Fruit fly (Drosophila melanogaster) whole organism, embryonic: ENCODE data around the gene CG46458.

ENCODE experiments used
- Asciz ChIP-seq: fragments of 200-800 bp; sonication (Bioruptor generic); optimal IDR thresholded peaks from 2 replicates; lab custom pipeline; 2017; ENCODE audit warnings: missing biosample characterization, mild to moderate bottlenecking, missing genetic modification characterization, missing genetic modification reagents
- Awh ChIP-seq: fragments of 200-800 bp; sonication (Bioruptor generic); IDR thresholded peaks from 2 replicates; pipeline ENCODE4, ENCODE4 v1.3.6; 2022; ENCODE audit warnings: missing biosample characterization, missing genetic modification characterization
- CG10274 ChIP-seq: fragments of 200-800 bp; sonication (Bioruptor generic); optimal IDR thresholded peaks from 3 replicates; lab custom pipeline; 2017; ENCODE audit warnings: missing biosample characterization, mild to moderate bottlenecking, missing genetic modification characterization
- CG10431 ChIP-seq: fragments of 200-800 bp; sonication (Bioruptor generic); optimal IDR thresholded peaks from 3 replicates; lab custom pipeline; 2018; ENCODE audit warnings: missing biosample characterization, mild to moderate bottlenecking, missing genetic modification characterization
- CG10979 ChIP-seq: fragments of 200-800 bp; sonication (Bioruptor generic); optimal IDR thresholded peaks from 2 replicates; lab custom pipeline; 2018; ENCODE audit warnings: missing biosample characterization, mild to moderate bottlenecking, missing genetic modification characterization, moderate library complexity
- CG11247 ChIP-seq: fragments of 200-800 bp; sonication (Bioruptor generic); IDR thresholded peaks from 2 replicates; pipeline ENCODE4 v1.3.6; 2022; ENCODE audit warnings: missing biosample characterization, missing genetic modification characterization
- CG11456 ChIP-seq: fragments of 200-800 bp; sonication (Bioruptor generic); IDR thresholded peaks from 3 replicates; pipeline ENCODE4 v1.3.6; 2022; ENCODE audit warnings: missing biosample characterization, missing genetic modification characterization
- CG11560 ChIP-seq: fragments of 200-800 bp; sonication (Bioruptor generic); IDR thresholded peaks from 3 replicates; pipeline ENCODE4 v1.3.6; 2022; ENCODE audit warnings: missing biosample characterization, missing genetic modification characterization
- CG12659 ChIP-seq: fragments of 200-800 bp; sonication (Bioruptor generic); optimal IDR thresholded peaks from 3 replicates; lab custom pipeline; 2017; ENCODE audit warnings: mild to moderate bottlenecking, missing biosample characterization, missing genetic modification reagents, missing genetic modification characterization
- CG13296 ChIP-seq: fragments of 200-800 bp; sonication (Bioruptor generic); optimal IDR thresholded peaks from 3 replicates; lab custom pipeline; 2018; ENCODE audit warnings: missing biosample characterization, mild to moderate bottlenecking, missing genetic modification characterization
- CG14860 ChIP-seq: fragments of 200-800 bp; sonication (Bioruptor generic); IDR thresholded peaks from 3 replicates; pipeline ENCODE4 v1.3.6; 2022; ENCODE audit warnings: missing biosample characterization, missing genetic modification characterization; ENCODE audit not compliant: partially characterized antibody
- CG17385 ChIP-seq: fragments of 200-800 bp; sonication (Bioruptor generic); optimal IDR thresholded peaks from 3 replicates; lab custom pipeline; 2018; ENCODE audit warnings: missing biosample characterization, mild to moderate bottlenecking, missing genetic modification characterization
- CG2875 ChIP-seq: fragments of 200-800 bp; sonication (Bioruptor generic); optimal IDR thresholded peaks from 2 replicates; lab custom pipeline; 2017; ENCODE audit warnings: missing biosample characterization, mild to moderate bottlenecking, missing genetic modification characterization, missing genetic modification reagents
- CG30403 ChIP-seq: fragments of 200-800 bp; sonication (Bioruptor generic); optimal IDR thresholded peaks from 3 replicates; lab custom pipeline; 2016; ENCODE audit warnings: missing biosample characterization, missing genetic modification characterization
- CG31388 ChIP-seq: fragments of 200-800 bp; sonication (Bioruptor generic); optimal IDR thresholded peaks from 2 replicates; lab custom pipeline; 2016; ENCODE audit warnings: missing biosample characterization, missing genetic modification characterization
- CG3407 ChIP-seq: fragments of 200-800 bp; sonication (Bioruptor generic); optimal IDR thresholded peaks from 2 replicates; lab custom pipeline; 2018; ENCODE audit warnings: missing biosample characterization, mild to moderate bottlenecking, missing genetic modification characterization
- CG42726 ChIP-seq: fragments of 200-800 bp; sonication (Bioruptor generic); IDR thresholded peaks from 2 replicates; pipeline ENCODE4 v1.3.6; 2022; ENCODE audit warnings: missing biosample characterization, missing genetic modification characterization; ENCODE audit not compliant: partially characterized antibody
- CG4854 ChIP-seq: fragments of 200-800 bp; sonication (Bioruptor generic); optimal IDR thresholded peaks from 2 replicates; lab custom pipeline; 2016; ENCODE audit warnings: missing biosample characterization, missing genetic modification characterization, inconsistent platforms
- CG7839 ChIP-seq: fragments of 200-800 bp; sonication (Bioruptor generic); optimal IDR thresholded peaks from 3 replicates; lab custom pipeline; 2018; ENCODE audit warnings: missing biosample characterization, mild to moderate bottlenecking, missing genetic modification characterization, moderate library complexity
- CG7928 ChIP-seq: fragments of 200-800 bp; sonication (Bioruptor generic); optimal IDR thresholded peaks from 2 replicates; lab custom pipeline; 2017; ENCODE audit warnings: missing biosample characterization, mild to moderate bottlenecking, missing genetic modification characterization
- CG8281 ChIP-seq: fragments of 200-800 bp; sonication (Bioruptor generic); optimal IDR thresholded peaks from 2 replicates; lab custom pipeline; 2018; ENCODE audit warnings: missing biosample characterization, mild to moderate bottlenecking, missing genetic modification characterization, moderate library complexity
- CHES-1-like ChIP-seq: fragments of 200-800 bp; sonication (Bioruptor generic); optimal IDR thresholded peaks from 2 replicates; lab custom pipeline; 2016; ENCODE audit warnings: missing biosample characterization, missing genetic modification characterization
- Dfd ChIP-seq, 2 experiments: fragments of >200 bp; optimal IDR thresholded peaks; 2 replicates each; lab custom pipeline; 2017; ENCODE audit warnings: missing biosample characterization in 2 of 2, missing genetic modification characterization in 2 of 2
- Ets97D ChIP-seq: fragments of 200-800 bp; sonication (Bioruptor generic); optimal IDR thresholded peaks from 3 replicates; lab custom pipeline; 2016; ENCODE audit warnings: missing biosample characterization, missing genetic modification characterization
- H15 ChIP-seq: fragments of 200-800 bp; sonication (Bioruptor generic); IDR thresholded peaks from 3 replicates; pipeline ENCODE4 v1.3.6; 2022; ENCODE audit warnings: missing biosample characterization, missing genetic modification characterization
- MBD-R2 ChIP-seq: fragments of 200-800 bp; sonication (Bioruptor generic); IDR thresholded peaks from 2 replicates; pipeline ENCODE4 v1.3.6; 2022; ENCODE audit warnings: missing biosample characterization, missing genetic modification characterization
- Nf-YC ChIP-seq: fragments of 200-800 bp; optimal IDR thresholded peaks from 3 replicates; lab custom pipeline; 2019; ENCODE audit warnings: missing biosample characterization, mild to moderate bottlenecking, missing genetic modification characterization, moderate library complexity
- TFAM ChIP-seq: fragments of 200-800 bp; sonication (Bioruptor generic); optimal IDR thresholded peaks from 2 replicates; lab custom pipeline; 2017; ENCODE audit warnings: missing biosample characterization, missing genetic modification characterization, inconsistent platforms
- Xbp1 ChIP-seq: fragments of 200-800 bp; sonication (Bioruptor generic); optimal IDR thresholded peaks from 3 replicates; lab custom pipeline; 2016; ENCODE audit warnings: missing biosample characterization, mild to moderate bottlenecking, missing genetic modification characterization
- bab2 ChIP-seq: fragments of 200-800 bp; sonication (Bioruptor generic); optimal IDR thresholded peaks from 2 replicates; lab custom pipeline; 2016; ENCODE audit warnings: missing biosample characterization, missing genetic modification characterization
- btn ChIP-seq: fragments of 200-800 bp; sonication (Bioruptor generic); optimal IDR thresholded peaks from 2 replicates; lab custom pipeline; 2016; ENCODE audit warnings: missing biosample characterization, missing genetic modification characterization
- cg ChIP-seq: fragments of 200-800 bp; sonication (Bioruptor generic); optimal IDR thresholded peaks from 3 replicates; lab custom pipeline; 2019; ENCODE audit warnings: missing biosample characterization, mild to moderate bottlenecking, missing genetic modification characterization, moderate library complexity
- crol ChIP-seq: fragments of 200-800 bp; sonication (Bioruptor generic); IDR thresholded peaks from 2 replicates; pipeline ENCODE4 v1.3.6; 2022; ENCODE audit warnings: missing biosample characterization, missing genetic modification characterization
- crp ChIP-seq, 2 experiments: fragments of 200-800 bp; sonication (Bioruptor generic); optimal IDR thresholded peaks; 2 replicates in 1 of 2; 3 replicates in 1 of 2; lab custom pipeline; 2017; ENCODE audit warnings: missing biosample characterization in 2 of 2, missing genetic modification characterization in 2 of 2, mild to moderate bottlenecking in 1 of 2, moderate library complexity in 1 of 2
- dan ChIP-seq: fragments of 200-800 bp; sonication (Bioruptor generic); IDR thresholded peaks from 2 replicates; pipeline ENCODE4 v1.3.6; 2022; ENCODE audit warnings: missing biosample characterization, missing genetic modification characterization
- ewg ChIP-seq: fragments of 200-800 bp; sonication (Bioruptor generic); optimal IDR thresholded peaks from 3 replicates; lab custom pipeline; 2017; ENCODE audit warnings: mild to moderate bottlenecking, missing biosample characterization, missing genetic modification reagents, missing genetic modification characterization
- gcm ChIP-seq: fragments of 200-800 bp; sonication (Bioruptor generic); optimal IDR thresholded peaks from 2 replicates; lab custom pipeline; 2019; ENCODE audit warnings: missing biosample characterization, mild to moderate bottlenecking, missing genetic modification characterization, moderate library complexity
- gfzf ChIP-seq: fragments of 200-800 bp; sonication (Bioruptor generic); optimal IDR thresholded peaks from 2 replicates; lab custom pipeline; 2016; ENCODE audit warnings: missing biosample characterization, mild to moderate bottlenecking, missing genetic modification characterization, moderate library complexity
- klu ChIP-seq: fragments of 200-800 bp; sonication (Bioruptor generic); IDR thresholded peaks from 2 replicates; pipeline ENCODE4 v1.3.6; 2022; ENCODE audit warnings: missing biosample characterization, missing genetic modification characterization
- p53 ChIP-seq: fragments of 200-800 bp; sonication (Bioruptor generic); optimal IDR thresholded peaks from 2 replicates; lab custom pipeline; 2016; ENCODE audit warnings: missing biosample characterization, missing genetic modification characterization
- pho ChIP-seq: fragments of 200-800 bp; sonication (Bioruptor generic); optimal IDR thresholded peaks from 2 replicates; lab custom pipeline; 2016; ENCODE audit warnings: missing biosample characterization, missing genetic modification characterization
- ranshi ChIP-seq: fragments of 200-800 bp; sonication (Bioruptor generic); IDR thresholded peaks from 2 replicates; pipeline ENCODE4 v1.3.6; 2022; ENCODE audit warnings: missing biosample characterization, missing genetic modification characterization
- ro ChIP-seq: fragments of 200-800 bp; sonication (Bioruptor generic); IDR thresholded peaks from 2 replicates; pipeline ENCODE4 v1.3.6; 2022; ENCODE audit warnings: missing biosample characterization, missing genetic modification characterization
- sc ChIP-seq, 3 experiments: fragments of >200 bp in 2 of 3; fragments of 200-800 bp in 1 of 3; sonication (Bioruptor generic) in 1 of 3; optimal IDR thresholded peaks; 2 replicates in 2 of 3; 3 replicates in 1 of 3; lab custom pipeline; 2017; ENCODE audit warnings: mild to moderate bottlenecking in 1 of 3, missing biosample characterization in 1 of 3, missing genetic modification characterization in 1 of 3, missing genetic modification reagents in 1 of 3
- sisA ChIP-seq: fragments of 200-800 bp; sonication (Bioruptor generic); IDR thresholded peaks from 2 replicates; pipeline ENCODE4 v1.3.6; 2022; ENCODE audit warnings: missing biosample characterization, missing genetic modification characterization
- tgo ChIP-seq: fragments of 200-800 bp; sonication (Bioruptor generic); IDR thresholded peaks from 3 replicates; pipeline ENCODE4 v1.3.6; 2022; ENCODE audit warnings: missing biosample characterization, missing genetic modification characterization
- usp ChIP-seq: fragments of >200 bp; optimal IDR thresholded peaks from 2 replicates; lab custom pipeline; 2017; ENCODE audit warnings: missing biosample characterization, missing genetic modification characterization

Gene CG46458

DNA sequence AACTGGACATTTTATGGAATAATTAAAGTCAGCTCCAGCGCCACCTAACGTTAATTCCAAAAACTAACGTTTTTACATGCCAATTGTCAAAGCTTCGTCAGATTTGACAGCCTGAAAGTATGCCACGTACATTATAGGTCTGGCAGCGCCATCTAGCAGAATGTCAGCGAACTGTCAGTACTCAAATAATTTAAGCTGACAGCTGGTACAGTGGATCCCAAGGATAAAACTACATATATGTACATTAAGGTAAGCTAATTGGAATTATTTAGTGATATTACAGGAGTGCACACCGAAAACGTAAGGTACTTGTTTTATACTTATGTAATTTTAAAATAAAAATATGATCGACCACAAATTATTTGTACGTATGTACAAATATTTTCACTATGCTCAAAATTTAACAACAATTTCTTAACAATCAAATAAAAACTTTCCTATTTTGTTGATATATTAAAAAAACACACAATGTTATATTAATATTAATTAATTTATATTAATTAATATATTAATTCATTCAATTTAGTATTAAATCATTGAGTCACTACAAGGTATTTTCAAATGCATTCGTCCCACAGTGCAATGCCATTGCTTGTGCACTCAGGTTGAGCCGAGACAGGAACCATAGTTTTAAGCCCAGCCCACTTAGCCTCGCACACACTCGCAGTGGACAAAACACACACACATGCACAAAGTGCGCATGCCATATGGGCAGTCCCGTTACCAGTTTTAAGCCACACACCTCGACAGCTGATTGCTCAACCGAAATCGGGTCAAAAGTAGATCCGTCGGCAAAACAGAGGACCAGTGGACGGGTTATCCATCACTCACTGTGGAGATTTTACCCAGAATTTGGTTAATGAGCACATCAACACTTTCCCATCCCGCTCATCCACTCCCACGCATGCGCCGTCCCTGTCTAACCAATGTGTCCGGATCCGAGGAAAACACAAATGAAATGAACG lies 45.6 kb downstream of the CG46458 start (continued):
- TF ChIP-seq CG7839 (tag; lab: Kevin White, UChicago) (peak; percentile 88), CG12659 (GFP tag; lab: Kevin White, UChicago) (peak; percentile 86), CG17385 (peak; percentile 79), CG3407 (GFP tag; lab: Kevin White, UChicago) (peak; percentile 46), gfzf (GFP tag; lab: Kevin White, UChicago) (no peak), CG14860 (0 out of 3 replicates have a peak, but pooled peaks have one; percentile 31), btn (GFP tag; lab: Kevin White, UChicago) (no peak), TFAM (GFP tag; lab: Kevin White, UChicago) (no peak), CG11247 (GFP tag; lab: Robert Waterston, UW) (peak; percentile 67), CHES-1-like (peak; percentile 53), CG4854 (GFP tag; lab: Kevin White, UChicago) (peak; percentile 30), ewg (GFP tag; lab: Kevin White, UChicago) (peak; percentile 85), Xbp1 (GFP tag; lab: Kevin White, UChicago) (peak; percentile 88), klu (GFP tag; lab: Robert Waterston, UW) (no peak; the same call in 1 of the 2 replicates), Dfd (GFP tag; optimal IDR thresholded peaks at IDR 0.05; lab: Kevin White, UChicago) (no peak), p53 (GFP tag; lab: Kevin White, UChicago) (peak; percentile 9), gcm (peak; percentile 90), MBD-R2 (GFP tag; lab: Robert Waterston, UW) (peak; percentile 44; the same call in 1 of the 2 replicates), pho (peak; percentile 17), CG13296 (GFP tag; lab: Kevin White, UChicago) (peak; percentile 87), H15 (peak; percentile 50; the same call in 2 of the 3 replicates), CG10979 (tag; lab: Kevin White, UChicago) (peak; percentile 88), CG11560 (tag; lab: Robert Waterston, UW) (peak; percentile 47; the same call in 1 of the 3 replicates), crp (GFP tag; optimal IDR thresholded peaks at IDR 0.05; lab: Kevin White, UChicago) (peak in 1 of 2 experiments; percentile 53), tgo (GFP tag; lab: Robert Waterston, UW) (peak; percentile 68), dan (GFP tag; lab: Robert Waterston, UW) (no peak), cg (peak; percentile 96), usp (GFP tag; lab: Kevin White, UChicago) (no peak), CG31388 (peak; percentile 61), CG11456 (GFP tag; lab: Robert Waterston, UW) (peak; percentile 88), CG10431 (GFP tag; lab: Kevin White, UChicago) (peak; percentile 48), CG7928 (GFP tag; lab: Kevin White, UChicago) (peak; percentile 49), Asciz (GFP tag; lab: Kevin White, UChicago) (peak; percentile 82), Ets97D (GFP tag; lab: Kevin White, UChicago) (no peak), CG42726 (peak; percentile 76), Awh (GFP tag; lab: Robert Waterston, UW) (peak; percentile 44; the same call in 1 of the 2 replicates), sisA (peak; percentile 64), ro (GFP tag; lab: Robert Waterston, UW) (no peak; the same call in 1 of the 2 replicates), CG10274 (GFP tag; lab: Kevin White, UChicago) (peak; percentile 57), crol (GFP tag; lab: Robert Waterston, UW) (no peak), CG8281 (peak; percentile 66), CG30403 (GFP tag; lab: Kevin White, UChicago) (peak; percentile 89), sc (optimal IDR thresholded peaks at IDR 0.05; lab: Kevin White, UChicago) (no peak), sc (GFP tag; optimal IDR thresholded peaks at IDR 0.05; lab: Kevin White, UChicago) (peak; percentile 76), bab2 (peak; percentile 53), ranshi (peak; percentile 71; the same call in 1 of the 2 replicates), CG2875 (GFP tag; lab: Kevin White, UChicago) (peak; percentile 52), Nf-YC (tag; lab: Kevin White, UChicago) (peak; percentile 94)
